Fruit fly (Drosophila melanogaster) whole organism: ENCODE results near the gene Hr78.

Experiments
- Dll ChIP-seq: fragments of >200 bp; optimal IDR thresholded peaks from 2 replicates; lab custom pipeline; 2017
- EcR ChIP-seq, 2 experiments: fragments of >200 bp; optimal IDR thresholded peaks; 2 replicates each; lab custom pipeline; 2017; ENCODE audit warnings: missing biosample characterization in 2 of 2, missing genetic modification characterization in 2 of 2, missing genetic modification reagents in 2 of 2
- pan ChIP-seq: fragments of >200 bp; optimal IDR thresholded peaks from 2 replicates; lab custom pipeline; 2017
- psq ChIP-seq: fragments of >200 bp; optimal IDR thresholded peaks from 2 replicates; lab custom pipeline; 2017
- usp ChIP-seq: fragments of >200 bp; optimal IDR thresholded peaks from 2 replicates; lab custom pipeline; 2017; ENCODE audit warnings: missing biosample characterization, missing genetic modification characterization, mixed read lengths

DNA sequence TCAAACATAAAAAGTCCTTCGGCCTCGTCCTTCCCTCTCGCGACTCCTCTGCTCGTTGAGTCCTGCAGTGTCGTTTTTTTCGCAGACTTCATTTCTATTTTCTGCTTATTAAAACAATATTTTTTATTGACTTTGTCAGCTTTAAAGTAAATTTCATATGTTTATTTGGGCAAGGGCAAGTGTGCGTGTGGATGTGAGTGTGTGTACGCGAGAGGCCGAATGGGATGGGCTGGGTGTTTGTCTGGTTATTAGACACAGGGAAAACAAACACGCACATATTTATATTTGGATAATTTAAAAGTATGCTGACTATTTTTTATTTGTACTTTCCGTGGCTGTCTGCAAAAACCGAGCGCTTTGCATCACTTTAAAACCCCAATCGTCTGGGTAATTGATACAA lies 19.4 kb downstream of the Hr78 start:
- no peak for TF ChIP-seq psq
- TF ChIP-seq EcR (GFP tag; optimal IDR thresholded peaks at IDR 0.05; lab: Kevin White, UChicago) = no peak
- no peak for TF ChIP-seq Dll (lab: Kevin White, UChicago)
- no peak for TF ChIP-seq usp
- TF ChIP-seq pan = no peak
